Worm (Caenorhabditis elegans) whole organism, L3 larva: ENCODE results near the gene fbxb-48.

Source experiments
- ZK546.5 ChIP-seq: sonication (generic microtip); optimal IDR thresholded peaks from 2 replicates; lab custom pipeline; 2017; ENCODE audit warnings: missing biosample characterization, missing genetic modification characterization
- aly-2 ChIP-seq: fragments of 150-350 bp; optimal IDR thresholded peaks from 2 replicates; lab custom pipeline; 2014; ENCODE audit warnings: missing biosample characterization, missing genetic modification characterization
- ama-1 ChIP-seq: fragments of 150-350 bp; optimal IDR thresholded peaks from 2 replicates; lab custom pipeline; 2018
- ceh-16 ChIP-seq: sonication (generic microtip); optimal IDR thresholded peaks from 2 replicates; lab custom pipeline; 2017; ENCODE audit warnings: missing biosample characterization, missing genetic modification characterization
- fos-1 ChIP-seq: fragments of 150-350 bp; optimal IDR thresholded peaks from 2 replicates; lab custom pipeline; 2014; ENCODE audit warnings: missing biosample characterization, missing genetic modification characterization
- lin-15B ChIP-seq: fragments of 150-350 bp; optimal IDR thresholded peaks from 2 replicates; lab custom pipeline; 2014; ENCODE audit warnings: missing biosample characterization, missing genetic modification characterization
- mdl-1 ChIP-seq: fragments of 150-350 bp; optimal IDR thresholded peaks from 2 replicates; lab custom pipeline; 2014; ENCODE audit warnings: missing biosample characterization, missing genetic modification characterization
- nhr-12 ChIP-seq: fragments of 150-350 bp; optimal IDR thresholded peaks from 2 replicates; lab custom pipeline; 2014; ENCODE audit warnings: missing biosample characterization, missing genetic modification characterization
- nhr-23 ChIP-seq: fragments of 150-350 bp; optimal IDR thresholded peaks from 2 replicates; lab custom pipeline; 2014; ENCODE audit warnings: missing biosample characterization, missing genetic modification reagents, missing genetic modification characterization
- nhr-76 ChIP-seq: fragments of 150-350 bp; sonication (generic microtip); optimal IDR thresholded peaks from 5 replicates; lab custom pipeline; 2014; ENCODE audit warnings: missing biosample characterization, missing genetic modification characterization
- nhr-77 ChIP-seq: fragments of 150-350 bp; optimal IDR thresholded peaks from 2 replicates; lab custom pipeline; 2014; ENCODE audit warnings: missing biosample characterization, missing genetic modification characterization
- pqm-1 ChIP-seq: fragments of 150-350 bp; optimal IDR thresholded peaks from 2 replicates; lab custom pipeline; 2017; ENCODE audit warnings: missing biosample characterization, missing genetic modification characterization, inconsistent platforms
- snpc-4 ChIP-seq: fragments of 150-350 bp; optimal IDR thresholded peaks from 2 replicates; lab custom pipeline; 2014; ENCODE audit warnings: missing biosample characterization, missing genetic modification characterization
- ztf-11 ChIP-seq: fragments of 150-350 bp; optimal IDR thresholded peaks from 2 replicates; lab custom pipeline; 2014; ENCODE audit warnings: missing biosample characterization, missing genetic modification characterization

DNA sequence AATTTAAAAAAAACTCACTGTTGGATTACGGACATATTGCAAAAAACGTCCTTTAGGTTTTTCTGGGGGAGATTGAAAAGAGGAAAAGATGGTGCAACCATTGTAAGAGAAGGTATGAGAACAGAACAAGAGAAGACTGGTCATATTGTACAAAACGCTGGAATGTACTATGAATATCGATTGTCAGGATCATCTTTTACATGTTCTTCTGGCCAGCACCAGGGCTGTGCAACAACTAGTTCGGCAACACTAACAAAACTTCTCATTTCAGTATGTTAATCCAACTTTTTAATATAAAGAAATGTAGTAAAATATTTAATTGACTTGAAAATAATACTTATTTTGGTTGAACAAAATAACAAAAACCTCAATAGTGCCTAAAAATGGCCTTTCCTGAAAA is 15.7 kb downstream of the fbxb-48 start, which contains the start of gene fbxb-47:
- TF ChIP-seq ama-1 (no peak), aly-2 (tag; lab: Kevin White, UChicago) (no peak), lin-15B (no peak), mdl-1 (tag; lab: Kevin White, UChicago) (no peak), nhr-77 (no peak), ZK546.5 (tag; lab: Kevin White, UChicago) (no peak), ztf-11 (tag; lab: Kevin White, UChicago) (no peak), snpc-4 (tag; lab: Kevin White, UChicago) (no peak), pqm-1 (tag; lab: Kevin White, UChicago) (no peak), nhr-76 (no peak), fos-1 (tag; lab: Kevin White, UChicago) (no peak), nhr-12 (tag; lab: Kevin White, UChicago) (no peak), ceh-16 (tag; lab: Kevin White, UChicago) (no peak), nhr-23 (tag; lab: Kevin White, UChicago) (no peak)
